Worm (Caenorhabditis elegans) whole organism, late embryonic: ENCODE results near the gene metr-1.
A peak's percentile ranks its signal among the peaks of the same experiment; 100 is the strongest.

ENCODE experiments used
- C38D4.7 ChIP-seq: fragments of 200-800 bp; sonication (Bioruptor generic); optimal IDR thresholded peaks from 2 replicates; lab custom pipeline; 2018; ENCODE audit warnings: mild to moderate bottlenecking, missing genetic modification characterization, moderate library complexity, missing compliant biosample characterization
- F13H6.1 ChIP-seq: sonication (generic microtip); optimal IDR thresholded peaks from 2 replicates; lab custom pipeline; 2016; ENCODE audit warnings: missing genetic modification characterization, missing compliant biosample characterization
- K02D7.2 ChIP-seq: sonication (generic microtip); optimal IDR thresholded peaks from 2 replicates; lab custom pipeline; 2017; ENCODE audit warnings: mild to moderate bottlenecking, missing genetic modification characterization, missing compliant biosample characterization
- K09A11.1 ChIP-seq: sonication (generic microtip); optimal IDR thresholded peaks from 2 replicates; lab custom pipeline; 2017; ENCODE audit warnings: antibody characterized with exemption, mild to moderate bottlenecking, missing genetic modification characterization, missing compliant biosample characterization; ENCODE audit not compliant: insufficient read depth
- ceh-14 ChIP-seq: sonication (generic microtip); optimal IDR thresholded peaks from 2 replicates; lab custom pipeline; 2016; ENCODE audit warnings: missing genotype, missing genetic modification characterization, missing compliant biosample characterization
- ceh-22 ChIP-seq: sonication (generic microtip); optimal IDR thresholded peaks from 2 replicates; lab custom pipeline; 2017; ENCODE audit warnings: missing biosample characterization, missing genetic modification characterization
- ceh-24 ChIP-seq: sonication (generic microtip); optimal IDR thresholded peaks from 2 replicates; lab custom pipeline; 2016; ENCODE audit warnings: mild to moderate bottlenecking, missing genetic modification characterization, missing compliant biosample characterization
- ceh-31 ChIP-seq: sonication (generic microtip); optimal IDR thresholded peaks from 2 replicates; lab custom pipeline; 2016; ENCODE audit warnings: missing genetic modification characterization, missing compliant biosample characterization
- ceh-48 ChIP-seq: sonication (generic microtip); optimal IDR thresholded peaks from 2 replicates; lab custom pipeline; 2016; ENCODE audit warnings: missing genetic modification characterization, inconsistent platforms, missing compliant biosample characterization
- ceh-6 ChIP-seq: fragments of 200-800 bp; sonication (Bioruptor generic); optimal IDR thresholded peaks from 2 replicates; lab custom pipeline; 2018; ENCODE audit warnings: mild to moderate bottlenecking, missing genetic modification characterization, missing compliant biosample characterization
- ceh-9 ChIP-seq: sonication (generic microtip); optimal IDR thresholded peaks from 2 replicates; lab custom pipeline; 2016; ENCODE audit warnings: mild to moderate bottlenecking, missing genetic modification characterization, inconsistent platforms, missing compliant biosample characterization
- dmd-4 ChIP-seq: sonication (generic microtip); optimal IDR thresholded peaks from 2 replicates; lab custom pipeline; 2016; ENCODE audit warnings: borderline replicate concordance, missing genetic modification characterization, missing compliant biosample characterization
- elt-2 ChIP-seq: sonication (generic microtip); optimal IDR thresholded peaks from 2 replicates; lab custom pipeline; 2016; ENCODE audit warnings: missing genetic modification reagents, missing genetic modification characterization, missing compliant biosample characterization
- elt-4 ChIP-seq: sonication (generic microtip); optimal IDR thresholded peaks from 2 replicates; lab custom pipeline; 2016; ENCODE audit warnings: missing genetic modification characterization, missing compliant biosample characterization
- eyg-1 ChIP-seq: sonication (generic microtip); optimal IDR thresholded peaks from 2 replicates; lab custom pipeline; 2016; ENCODE audit warnings: missing genotype, missing genetic modification characterization, missing compliant biosample characterization
- fax-1 ChIP-seq: sonication (generic microtip); optimal IDR thresholded peaks from 2 replicates; lab custom pipeline; 2016; ENCODE audit warnings: missing genotype, missing genetic modification characterization, missing compliant biosample characterization
- gmeb-2 ChIP-seq: sonication (generic microtip); optimal IDR thresholded peaks from 2 replicates; lab custom pipeline; 2016; ENCODE audit warnings: missing genetic modification characterization, inconsistent platforms, missing compliant biosample characterization
- hlh-13 ChIP-seq: fragments of 200-800 bp; sonication (Bioruptor generic); optimal IDR thresholded peaks from 2 replicates; lab custom pipeline; 2018; ENCODE audit warnings: mild to moderate bottlenecking, missing genetic modification characterization, missing compliant biosample characterization
- hlh-15 ChIP-seq: sonication (generic microtip); optimal IDR thresholded peaks from 2 replicates; lab custom pipeline; 2016; ENCODE audit warnings: missing genetic modification characterization, missing compliant biosample characterization
- hlh-30 ChIP-seq: sonication (generic microtip); optimal IDR thresholded peaks from 2 replicates; lab custom pipeline; 2017; ENCODE audit warnings: antibody characterized with exemption, missing genetic modification characterization, missing compliant biosample characterization; ENCODE audit not compliant: insufficient read depth
- hlh-8 ChIP-seq: sonication (generic microtip); optimal IDR thresholded peaks from 2 replicates; lab custom pipeline; 2016; ENCODE audit warnings: missing genotype, missing genetic modification characterization, missing compliant biosample characterization
- lin-11 ChIP-seq: fragments of 200-800 bp; sonication (Bioruptor generic); optimal IDR thresholded peaks from 2 replicates; lab custom pipeline; 2018; ENCODE audit warnings: mild to moderate bottlenecking, missing genetic modification characterization, missing compliant biosample characterization
- madf-2 ChIP-seq: sonication (generic microtip); optimal IDR thresholded peaks from 2 replicates; lab custom pipeline; 2017; ENCODE audit warnings: missing genetic modification characterization, missing compliant biosample characterization
- nfya-1 ChIP-seq: sonication (generic microtip); optimal IDR thresholded peaks from 2 replicates; lab custom pipeline; 2017; ENCODE audit warnings: missing genetic modification characterization, mild to moderate bottlenecking, missing compliant biosample characterization, antibody characterized with exemption, moderate library complexity
- nhr-232 ChIP-seq: sonication (generic microtip); optimal IDR thresholded peaks from 2 replicates; lab custom pipeline; 2016; ENCODE audit warnings: missing genetic modification characterization, missing compliant biosample characterization
- odd-2 ChIP-seq: sonication (generic microtip); optimal IDR thresholded peaks from 2 replicates; lab custom pipeline; 2017; ENCODE audit warnings: antibody characterized with exemption, mild to moderate bottlenecking, missing genetic modification characterization, missing compliant biosample characterization
- pha-2 ChIP-seq: sonication (generic microtip); optimal IDR thresholded peaks from 2 replicates; lab custom pipeline; 2017; ENCODE audit warnings: mild to moderate bottlenecking, missing genetic modification characterization, missing compliant biosample characterization
- pha-4 ChIP-seq: fragments of 150-350 bp; optimal IDR thresholded peaks from 2 replicates; lab custom pipeline; 2018; ENCODE audit warnings: missing biosample characterization, missing genetic modification reagents, missing genetic modification characterization
- pros-1 ChIP-seq: fragments of 150-350 bp; optimal IDR thresholded peaks from 2 replicates; lab custom pipeline; 2014; ENCODE audit warnings: missing biosample characterization, missing genetic modification reagents, missing genetic modification characterization
- ref-2 ChIP-seq: sonication (generic microtip); optimal IDR thresholded peaks from 2 replicates; lab custom pipeline; 2016; ENCODE audit warnings: missing genetic modification characterization, missing compliant biosample characterization
- rnt-1 ChIP-seq: sonication (generic microtip); optimal IDR thresholded peaks from 2 replicates; lab custom pipeline; 2016; ENCODE audit warnings: missing genetic modification characterization, missing compliant biosample characterization
- sox-2 ChIP-seq: fragments of 200-800 bp; sonication (Bioruptor generic); IDR thresholded peaks from 2 replicates; pipeline ENCODE4 v1.3.6; 2022; ENCODE audit warnings: missing genetic modification reagents, missing genetic modification characterization, missing compliant biosample characterization
- sox-4 ChIP-seq: sonication (generic microtip); optimal IDR thresholded peaks from 2 replicates; lab custom pipeline; 2017; ENCODE audit warnings: mild to moderate bottlenecking, missing genetic modification characterization, inconsistent platforms, missing compliant biosample characterization
- tbx-7 ChIP-seq: sonication (generic microtip); optimal IDR thresholded peaks from 2 replicates; lab custom pipeline; 2016; ENCODE audit warnings: missing genotype, missing genetic modification characterization, missing compliant biosample characterization
- unc-3 ChIP-seq, 2 experiments: fragments of 200-800 bp in 1 of 2; sonication (Bioruptor generic) in 1 of 2; sonication (generic microtip) in 1 of 2; conservative IDR thresholded peaks in 1 of 2; optimal IDR thresholded peaks in 1 of 2; 2 replicates each; pipeline versions ENCODE4 v1.3.6 to Lab custom; 2016 to 2022; ENCODE audit warnings: missing compliant biosample characterization in 2 of 2, missing genetic modification characterization in 2 of 2, missing genetic modification reagents in 1 of 2
- unc-55 ChIP-seq: sonication (generic microtip); optimal IDR thresholded peaks from 2 replicates; lab custom pipeline; 2017; ENCODE audit warnings: missing biosample characterization, missing genetic modification reagents, missing genetic modification characterization
- ztf-16 ChIP-seq: sonication (generic microtip); optimal IDR thresholded peaks from 2 replicates; lab custom pipeline; 2017; ENCODE audit warnings: missing genetic modification characterization, missing compliant biosample characterization

Gene metr-1

DNA sequence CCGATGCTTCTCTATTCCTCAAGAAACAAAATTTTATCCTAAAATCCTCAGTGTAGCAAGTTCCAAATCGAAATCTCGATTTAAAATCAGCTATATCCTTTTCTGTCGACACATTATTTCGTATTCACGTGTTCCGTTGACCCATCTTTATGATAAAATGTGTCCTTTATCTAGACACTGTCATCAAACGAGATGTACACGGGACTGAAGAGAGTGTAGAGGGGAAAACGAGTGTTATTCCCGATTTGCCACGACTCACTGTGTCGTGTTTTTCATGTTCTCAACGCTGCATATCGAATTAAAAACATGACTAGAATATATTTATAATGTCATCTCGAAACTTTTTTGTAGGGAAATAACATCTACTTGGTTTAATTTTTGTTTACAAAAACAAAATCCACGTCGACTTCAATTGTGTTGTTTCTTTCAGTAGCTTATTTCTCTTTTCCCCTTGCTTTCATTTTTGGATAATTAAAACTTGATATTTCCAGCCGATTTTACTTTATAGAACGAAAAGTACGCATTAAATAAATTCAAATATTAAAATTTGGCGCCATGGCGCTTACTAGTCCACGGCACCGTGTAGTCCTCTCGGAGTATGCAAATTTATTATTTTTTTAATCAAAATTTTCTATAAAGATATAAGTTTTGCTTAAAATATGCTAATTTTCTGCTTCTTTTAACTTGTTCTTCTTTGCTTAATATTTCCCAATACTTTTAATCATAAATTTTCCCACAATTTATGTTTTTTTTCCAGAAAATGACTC, at the start of gene metr-1:
TSS of gene metr-1 (plus strand) at position 758 of the 767 bp plus-strand sequence.
- peak; percentile 33 for TF ChIP-seq elt-2 (tag; lab: Kevin White, UChicago)
- TF ChIP-seq ceh-31 (tag; lab: Kevin White, UChicago): peak; percentile 18
- TF ChIP-seq ceh-14: no peak

ce11 chrII:10880625-10881024, 45.7 kb upstream of the metr-1 start, which contains the start of gene lurp-1:
lurp-1 (plus strand) TSS chrII:10880925.
- TF ChIP-seq hlh-8 (tag; lab: Kevin White, UChicago) (no peak), gmeb-2 (tag; lab: Kevin White, UChicago) (no peak), ztf-16 (tag; lab: Kevin White, UChicago) (no peak), elt-4 (tag; lab: Kevin White, UChicago) (no peak)
- TF ChIP-seq, all 69 proteins: peak for 0

ce11 chrII:10884396-10884795, 42.0 kb upstream of the metr-1 start, which contains the start of gene egg-3:
egg-3 (minus strand) TSS chrII:10884441.
- no peak for TF ChIP-seq fax-1 (tag; lab: Kevin White, UChicago)
- no peak for TF ChIP-seq eyg-1 (tag; lab: Kevin White, UChicago)
- TF ChIP-seq nhr-232 (tag; lab: Kevin White, UChicago): no peak
- TF ChIP-seq nfya-1 (tag; lab: Kevin White, UChicago): no peak
- no peak for TF ChIP-seq madf-2 (tag; lab: Kevin White, UChicago)
- no peak for TF ChIP-seq ref-2 (tag; lab: Kevin White, UChicago)
- no peak for TF ChIP-seq K02D7.2 (tag; lab: Kevin White, UChicago)
- no peak for TF ChIP-seq ceh-22 (tag; lab: Kevin White, UChicago)
- TF ChIP-seq rnt-1 (tag; lab: Kevin White, UChicago): no peak
- no peak for TF ChIP-seq sox-4 (tag; lab: Kevin White, UChicago)
- no peak for TF ChIP-seq pha-4 (tag; lab: Kevin White, UChicago)
- TF ChIP-seq pros-1 (tag; lab: Kevin White, UChicago): no peak
- TF ChIP-seq ceh-9 (tag; lab: Kevin White, UChicago): no peak
- no peak for TF ChIP-seq tbx-7
- TF ChIP-seq ceh-14: no peak
- no peak for TF ChIP-seq hlh-30 (tag; lab: Kevin White, UChicago)
- TF ChIP-seq dmd-4 (tag; lab: Kevin White, UChicago): no peak
- TF ChIP-seq sox-2 (GFP tag; lab: Robert Waterston, UW): no peak

- TF ChIP-seq sox-4 (tag; lab: Kevin White, UChicago): no peak
- no peak for TF ChIP-seq ztf-16 (tag; lab: Kevin White, UChicago)
- TF ChIP-seq unc-3 (GFP tag; conservative IDR thresholded peaks at IDR 0.05; lab: Robert Waterston, UW): no peak
- no peak for TF ChIP-seq unc-3 (tag; optimal IDR thresholded peaks at IDR 0.05; lab: Kevin White, UChicago)
- TF ChIP-seq hlh-13 (GFP tag; lab: Kevin White, UChicago): no peak
- no peak for TF ChIP-seq sox-2 (GFP tag; lab: Robert Waterston, UW)
- no peak for TF ChIP-seq hlh-15 (tag; lab: Kevin White, UChicago)
- TF ChIP-seq fax-1 (tag; lab: Kevin White, UChicago): no peak
- TF ChIP-seq odd-2 (tag; lab: Kevin White, UChicago): no peak
- TF ChIP-seq ceh-48 (tag; lab: Kevin White, UChicago): no peak
- TF ChIP-seq ceh-6 (GFP tag; lab: Kevin White, UChicago): no peak
- no peak for TF ChIP-seq unc-55 (GFP tag; lab: Kevin White, UChicago)
- TF ChIP-seq elt-4 (tag; lab: Kevin White, UChicago): no peak
- no peak for TF ChIP-seq F13H6.1
- TF ChIP-seq lin-11: no peak
- TF ChIP-seq C38D4.7 (GFP tag; lab: Kevin White, UChicago): no peak
- TF ChIP-seq K09A11.1 (tag; lab: Kevin White, UChicago): no peak
- no peak for TF ChIP-seq pha-2 (tag; lab: Kevin White, UChicago)
- no peak for TF ChIP-seq ceh-24
These were observed 41.1 kb upstream of the metr-1 start for ce11 chrII:10885250-10885649.
